Worm (Caenorhabditis elegans): ENCODE results near the gene Y48B6A.13.

Gene Y48B6A.13

DNA sequence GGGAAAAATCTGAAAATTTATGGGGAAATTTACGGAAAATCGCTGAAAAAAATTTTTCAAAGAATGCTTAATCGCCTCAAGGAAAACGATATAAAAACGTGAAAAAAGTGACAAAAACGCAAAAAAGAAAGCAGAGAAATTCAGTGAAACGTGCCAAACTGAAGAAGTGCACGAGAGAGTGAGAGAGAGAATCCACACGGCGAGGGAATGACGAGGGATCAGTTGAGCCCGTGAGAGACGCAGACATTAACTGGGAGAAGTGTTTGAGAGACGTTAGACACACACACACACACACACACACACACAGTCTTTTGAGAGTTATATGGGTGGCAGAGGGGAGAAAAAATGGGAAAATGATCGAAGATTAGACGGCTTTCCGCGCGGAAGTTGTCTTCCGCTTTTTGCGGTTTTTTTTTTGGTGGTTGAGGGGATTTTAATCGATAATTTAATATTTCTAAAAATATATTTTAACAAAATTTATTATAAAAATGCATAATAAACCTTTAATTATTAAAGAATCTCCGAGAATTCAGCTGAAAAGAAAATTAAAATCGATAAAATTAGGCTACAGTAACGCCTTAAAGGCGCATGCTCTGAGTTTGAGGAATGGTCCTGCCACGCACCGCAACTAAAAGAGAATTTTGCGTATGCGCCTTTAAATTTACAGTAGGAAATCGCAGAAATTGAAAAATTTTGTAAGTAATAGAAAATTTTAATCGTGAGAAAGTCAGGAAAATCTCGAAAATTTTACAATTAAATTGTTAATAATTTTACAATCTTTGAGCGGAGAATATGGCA, 18.6 kb upstream of the Y48B6A.13 start:
- TF ChIP-seq ceh-31 (tag; optimal IDR thresholded peaks at IDR 0.05) = peak; percentile 41
- TF ChIP-seq unc-55 (GFP tag; optimal IDR thresholded peaks at IDR 0.05) = peak; percentile 66
- TF ChIP-seq zip-5 (tag; optimal IDR thresholded peaks at IDR 0.05) = no peak
- no peak for TF ChIP-seq ceh-9 (tag; optimal IDR thresholded peaks at IDR 0.05)
- peak; percentile 37 for TF ChIP-seq ets-4 (tag; optimal IDR thresholded peaks at IDR 0.05)
- TF ChIP-seq dve-1 (tag; optimal IDR thresholded peaks at IDR 0.05) = peak; percentile 33
- TF ChIP-seq ceh-30 (tag; optimal IDR thresholded peaks at IDR 0.05) = no peak
- peak; percentile 62 for TF ChIP-seq nfya-1 (tag; optimal IDR thresholded peaks at IDR 0.05)
- TF ChIP-seq tbx-2 (tag; optimal IDR thresholded peaks at IDR 0.05) = peak; percentile 28
- TF ChIP-seq ceh-2 (tag; optimal IDR thresholded peaks at IDR 0.05) = peak; percentile 4
- TF ChIP-seq madf-2 (tag; optimal IDR thresholded peaks at IDR 0.05) = peak; percentile 58
- no peak for TF ChIP-seq npax-4 (tag; optimal IDR thresholded peaks at IDR 0.05)
- peak; percentile 42 for TF ChIP-seq hlh-30 (tag; optimal IDR thresholded peaks at IDR 0.05; ENCODE audit: insufficient read depth)
- TF ChIP-seq unc-42 (tag; optimal IDR thresholded peaks at IDR 0.05) = peak; percentile 4
- TF ChIP-seq dmd-4 (tag; optimal IDR thresholded peaks at IDR 0.05; ENCODE audit: borderline replicate concordance) = no peak
- peak; percentile 45 for TF ChIP-seq pax-1 (tag; optimal IDR thresholded peaks at IDR 0.05)
- peak; percentile 22 for TF ChIP-seq ceh-18 (tag; optimal IDR thresholded peaks at IDR 0.05)

DNA sequence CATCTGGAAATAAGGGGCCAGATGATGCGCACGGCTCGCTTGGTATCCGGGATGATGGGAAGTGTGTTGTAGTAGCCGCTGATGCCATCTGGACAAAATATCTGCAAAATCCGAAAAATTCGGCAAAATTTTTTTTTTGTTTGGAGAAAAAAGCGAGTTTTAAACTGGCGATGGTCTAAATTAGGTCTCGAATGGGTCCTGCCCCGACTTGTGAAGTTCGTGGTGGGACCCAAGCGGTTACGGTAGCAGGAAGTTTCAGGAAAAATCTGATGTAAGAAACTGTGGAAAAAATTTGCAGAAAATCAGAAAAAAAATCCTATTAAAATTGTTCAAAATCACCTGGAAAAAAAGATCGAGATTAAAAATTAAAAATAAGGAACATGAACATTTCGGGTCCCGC, 17.4 kb upstream of the Y48B6A.13 start, which contains the start of gene jmjd-2:
jmjd-2 (minus strand) TSS at position 101 of the 400 bp plus-strand sequence.
- TF ChIP-seq madf-2 (tag; optimal IDR thresholded peaks at IDR 0.05) = no peak

DNA sequence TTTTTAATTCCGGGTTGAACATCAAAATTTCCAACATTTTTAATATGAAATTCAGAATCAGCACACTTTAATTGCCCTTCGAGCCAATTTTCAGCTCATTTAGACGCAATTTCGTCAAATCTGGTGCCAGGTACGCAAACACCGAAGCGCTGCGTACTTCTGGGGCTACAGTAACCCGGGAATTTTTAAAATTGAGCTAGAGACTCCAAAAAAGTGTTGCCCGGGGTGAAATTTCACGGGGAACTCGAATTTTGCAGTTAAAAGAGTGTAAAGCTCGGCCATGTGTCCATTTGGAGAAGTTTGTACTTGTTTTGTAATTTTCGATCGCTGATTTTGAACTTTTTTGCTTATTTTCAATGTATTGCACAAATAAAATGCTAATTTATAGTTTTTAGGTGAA, 16.2 kb upstream of the Y48B6A.13 start:
- no peak for TF ChIP-seq madf-2 (tag; optimal IDR thresholded peaks at IDR 0.05)
- no peak for TF ChIP-seq ceh-48 (tag; optimal IDR thresholded peaks at IDR 0.05)
- TF ChIP-seq T23F11.4 (GFP tag; optimal IDR thresholded peaks at IDR 0.05) = no peak

DNA sequence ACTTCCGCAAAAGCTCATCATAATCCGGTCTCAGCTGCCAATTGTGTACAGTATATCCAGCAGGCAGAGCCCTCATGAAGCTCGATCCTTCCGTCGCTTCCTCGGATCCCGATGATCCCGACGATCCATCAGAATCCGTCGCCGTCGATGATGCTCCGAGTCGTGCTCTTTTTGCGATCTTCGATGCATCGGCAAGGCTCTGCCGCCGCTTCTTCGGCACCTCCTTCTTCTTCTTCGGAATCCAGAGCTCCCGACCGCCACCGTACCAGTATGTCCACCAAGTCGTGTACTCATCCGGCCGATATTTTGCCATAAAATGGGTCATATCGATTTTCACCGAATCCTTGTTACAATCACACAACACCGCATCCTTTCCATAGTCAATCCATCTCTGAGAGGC, 13.8 kb upstream of the Y48B6A.13 start:
- peak; percentile 83 for TF ChIP-seq elt-4 (tag; optimal IDR thresholded peaks at IDR 0.05)
- no peak for TF ChIP-seq syd-9 (tag; optimal IDR thresholded peaks at IDR 0.05)

DNA sequence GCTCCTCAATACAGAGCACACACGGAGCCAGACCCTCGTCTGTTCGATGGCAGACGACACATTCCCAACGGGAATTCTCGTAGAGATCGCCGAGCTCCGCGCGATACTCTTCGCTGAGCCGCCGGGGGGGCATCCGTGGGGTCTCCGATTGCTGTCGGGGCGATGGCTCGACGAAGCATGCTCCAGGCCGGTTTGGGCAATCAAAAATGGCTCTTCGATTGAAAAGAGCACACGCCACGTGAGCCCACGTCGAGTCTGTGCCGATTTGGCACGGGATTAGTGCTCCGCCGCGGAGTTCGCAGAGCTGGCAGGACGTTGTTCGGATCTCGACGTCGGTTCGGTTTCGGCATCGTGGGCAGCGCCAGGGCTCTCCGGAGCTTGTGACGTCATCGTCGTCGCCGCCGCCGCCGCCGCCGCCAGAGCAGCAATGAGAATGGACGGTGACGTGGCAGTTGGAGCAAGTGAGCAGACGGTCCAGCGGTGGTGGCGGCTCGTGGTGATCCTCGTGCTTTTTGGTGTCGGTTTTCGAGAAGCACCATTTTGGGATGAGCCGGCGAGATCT, 11.3 kb upstream of the Y48B6A.13 start:
- TF ChIP-seq sdc-2 (tag; optimal IDR thresholded peaks at IDR 0.05) (peak; percentile 17), unc-3 (GFP tag; conservative IDR thresholded peaks at IDR 0.05) (no peak), unc-3 (tag; optimal IDR thresholded peaks at IDR 0.05) (no peak), eyg-1 (tag; optimal IDR thresholded peaks at IDR 0.05) (no peak), unc-55 (GFP tag; optimal IDR thresholded peaks at IDR 0.05) (no peak)

DNA sequence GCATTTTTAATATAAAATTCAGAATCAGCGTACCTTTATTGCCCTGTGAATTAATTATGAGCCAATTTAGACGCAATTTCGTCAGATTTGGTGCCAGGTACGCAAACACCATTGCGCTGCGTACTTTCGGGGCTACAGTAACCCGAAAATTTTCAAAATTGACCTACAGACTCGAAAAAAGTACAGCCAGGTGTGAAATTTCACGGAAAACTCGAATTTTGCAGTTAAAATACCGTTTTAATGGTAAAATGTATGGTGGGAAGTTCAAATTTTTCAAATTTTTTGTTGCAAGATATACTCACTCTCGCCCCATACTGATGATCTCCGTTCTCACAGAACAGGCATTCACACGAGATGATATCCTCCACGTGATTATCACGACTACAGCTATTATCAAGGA, 10.5 kb upstream of the Y48B6A.13 start:
- TF ChIP-seq ceh-22 (tag; optimal IDR thresholded peaks at IDR 0.05) (no peak), T23F11.4 (GFP tag; optimal IDR thresholded peaks at IDR 0.05) (no peak), K02D7.2 (tag; optimal IDR thresholded peaks at IDR 0.05) (no peak), C08G9.2 (tag; optimal IDR thresholded peaks at IDR 0.05) (no peak), ceh-19 (GFP tag; optimal IDR thresholded peaks at IDR 0.05) (no peak), nhr-232 (tag; optimal IDR thresholded peaks at IDR 0.05) (no peak), elt-2 (tag; optimal IDR thresholded peaks at IDR 0.05) (no peak), pag-3 (tag; optimal IDR thresholded peaks at IDR 0.05; ENCODE audit: borderline replicate concordance) (no peak), lin-11 (tag; optimal IDR thresholded peaks at IDR 0.05) (no peak), pros-1 (tag; optimal IDR thresholded peaks at IDR 0.05) (no peak)

Measured in whole organism, late embryonic.